Worm (Caenorhabditis elegans) whole organism, mixed stage, embryonic: ENCODE data around the gene srx-98.

ENCODE experiments used
- blmp-1 ChIP-seq: fragments of 150-350 bp; optimal IDR thresholded peaks from 2 replicates; lab custom pipeline; 2014; ENCODE audit warnings: missing biosample characterization, missing genetic modification characterization
- elt-1 ChIP-seq: sonication (generic microtip); optimal IDR thresholded peaks from 2 replicates; lab custom pipeline; 2017; ENCODE audit warnings: missing genetic modification characterization, mild to moderate bottlenecking, missing compliant biosample characterization, antibody characterized with exemption, moderate library complexity, borderline replicate concordance; ENCODE audit not compliant: insufficient read depth
- elt-3 ChIP-seq: fragments of 150-350 bp; optimal IDR thresholded peaks from 2 replicates; lab custom pipeline; 2014; ENCODE audit warnings: missing biosample characterization, missing genetic modification characterization
- nhr-28 ChIP-seq: fragments of 150-350 bp; optimal IDR thresholded peaks from 2 replicates; lab custom pipeline; 2014; ENCODE audit warnings: missing biosample characterization, missing genetic modification characterization
- pha-4 ChIP-seq: fragments of 150-350 bp; optimal IDR thresholded peaks from 2 replicates; lab custom pipeline; 2018; ENCODE audit warnings: missing biosample characterization, missing genetic modification reagents, missing genetic modification characterization
- unc-39 ChIP-seq: fragments of 150-350 bp; optimal IDR thresholded peaks from 2 replicates; lab custom pipeline; 2014; ENCODE audit warnings: missing biosample characterization, missing genetic modification characterization
- unc-62 ChIP-seq: fragments of 150-350 bp; optimal IDR thresholded peaks from 2 replicates; lab custom pipeline; 2014; ENCODE audit warnings: missing biosample characterization, missing genetic modification reagents, missing genetic modification characterization
- ztf-11 ChIP-seq: fragments of 150-350 bp; optimal IDR thresholded peaks from 2 replicates; lab custom pipeline; 2014; ENCODE audit warnings: missing biosample characterization, missing genetic modification characterization

DNA sequence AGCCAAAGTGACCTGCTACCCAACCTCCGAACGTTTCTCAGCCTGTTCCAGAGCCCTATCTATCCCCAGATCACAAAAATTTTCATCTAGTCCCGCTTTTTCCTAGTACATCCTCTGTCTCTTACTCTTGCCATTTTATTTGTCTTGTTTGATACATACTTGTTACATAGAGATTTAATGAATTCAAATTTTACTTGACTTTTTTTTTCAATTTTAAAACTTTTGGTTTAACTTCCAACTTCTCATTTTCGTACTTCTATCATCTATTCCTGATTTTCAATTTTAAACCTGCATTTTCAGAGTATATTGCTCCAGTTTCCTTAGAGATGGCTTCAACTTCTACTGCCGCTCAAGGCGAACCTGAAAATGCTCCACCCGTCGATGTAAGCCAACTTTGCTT lies 44.0 kb downstream of the srx-98 start, which contains the start of gene M151.3:
- no peak for TF ChIP-seq unc-62 (GFP tag; lab: Kevin White, UChicago)
- TF ChIP-seq unc-39 (tag; lab: Kevin White, UChicago), result no peak
- TF ChIP-seq nhr-28 (tag; lab: Kevin White, UChicago), result no peak
- TF ChIP-seq ztf-11 (tag; lab: Kevin White, UChicago), result no peak
- TF ChIP-seq elt-1 (tag; lab: Kevin White, UChicago), result no peak
- TF ChIP-seq elt-3 (tag; lab: Kevin White, UChicago), result no peak
- TF ChIP-seq blmp-1, result no peak
- no peak for TF ChIP-seq pha-4 (tag; lab: Kevin White, UChicago)
